Worm (Caenorhabditis elegans) whole organism, mixed stage, embryonic: ENCODE results near the gene irg-1.

Experiments
- blmp-1 ChIP-seq: fragments of 150-350 bp; optimal IDR thresholded peaks from 2 replicates; lab custom pipeline; 2014; ENCODE audit warnings: missing biosample characterization, missing genetic modification characterization
- ceh-43 ChIP-seq: fragments of 200-800 bp; sonication (Bioruptor generic); optimal IDR thresholded peaks from 2 replicates; lab custom pipeline; 2018; ENCODE audit warnings: mild to moderate bottlenecking, missing genetic modification characterization, moderate library complexity, missing compliant biosample characterization
- ces-1 ChIP-seq: fragments of 150-350 bp; optimal IDR thresholded peaks from 2 replicates; lab custom pipeline; 2014; ENCODE audit warnings: missing biosample characterization, missing genetic modification reagents, missing genetic modification characterization
- lin-13 ChIP-seq: fragments of 150-350 bp; optimal IDR thresholded peaks from 2 replicates; lab custom pipeline; 2014; ENCODE audit warnings: missing biosample characterization, missing genetic modification characterization
- lin-32 ChIP-seq: fragments of 200-800 bp; sonication (Bioruptor generic); optimal IDR thresholded peaks from 2 replicates; lab custom pipeline; 2018; ENCODE audit warnings: mild to moderate bottlenecking, missing genetic modification characterization, missing compliant biosample characterization
- mls-2 ChIP-seq: sonication (generic microtip); optimal IDR thresholded peaks from 2 replicates; lab custom pipeline; 2016; ENCODE audit warnings: mild to moderate bottlenecking, missing genetic modification characterization, moderate library complexity, missing compliant biosample characterization
- nhr-12 ChIP-seq: fragments of 150-350 bp; optimal IDR thresholded peaks from 2 replicates; lab custom pipeline; 2014; ENCODE audit warnings: missing biosample characterization, missing genetic modification characterization
- nhr-237 ChIP-seq: fragments of 150-350 bp; optimal IDR thresholded peaks from 2 replicates; lab custom pipeline; 2014; ENCODE audit warnings: missing biosample characterization, missing genetic modification characterization
- nhr-76 ChIP-seq: sonication (generic microtip); optimal IDR thresholded peaks from 2 replicates; lab custom pipeline; 2017; ENCODE audit warnings: missing biosample characterization, missing genetic modification characterization
- pha-4 ChIP-seq: fragments of 150-350 bp; optimal IDR thresholded peaks from 2 replicates; lab custom pipeline; 2018; ENCODE audit warnings: missing biosample characterization, missing genetic modification reagents, missing genetic modification characterization
- unc-39 ChIP-seq: fragments of 150-350 bp; optimal IDR thresholded peaks from 2 replicates; lab custom pipeline; 2014; ENCODE audit warnings: missing biosample characterization, missing genetic modification characterization
- unc-62 ChIP-seq: fragments of 150-350 bp; optimal IDR thresholded peaks from 2 replicates; lab custom pipeline; 2014; ENCODE audit warnings: missing biosample characterization, missing genetic modification reagents, missing genetic modification characterization
- ztf-11 ChIP-seq: fragments of 150-350 bp; optimal IDR thresholded peaks from 2 replicates; lab custom pipeline; 2014; ENCODE audit warnings: missing biosample characterization, missing genetic modification characterization

DNA sequence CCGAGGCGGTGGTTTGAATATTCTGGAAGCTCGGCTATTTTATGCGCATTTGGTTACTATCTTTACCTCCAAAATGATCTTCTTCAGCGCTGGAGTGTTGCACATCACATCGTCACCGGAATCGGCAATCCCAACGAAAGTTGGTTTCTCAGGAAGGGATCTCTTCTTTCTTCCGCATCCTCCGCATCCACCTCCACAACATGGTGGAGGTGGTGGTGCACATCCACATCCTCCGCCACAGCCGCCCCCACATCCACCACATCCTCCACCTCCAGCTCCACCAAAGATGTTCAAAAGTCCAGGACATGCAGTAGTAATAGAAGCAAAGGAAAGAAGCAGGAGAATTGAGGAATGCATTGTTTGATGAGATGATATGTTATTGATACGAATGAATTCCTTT is 34.0 kb downstream of the irg-1 start, which contains the start of gene grl-31:
- TF ChIP-seq unc-39 (tag; lab: Kevin White, UChicago) (no peak), nhr-76 (tag; lab: Kevin White, UChicago) (no peak), ces-1 (no peak), ztf-11 (tag; lab: Kevin White, UChicago) (no peak), lin-13 (tag; lab: Kevin White, UChicago) (no peak), lin-32 (GFP tag; lab: Kevin White, UChicago) (no peak), nhr-12 (tag; lab: Kevin White, UChicago) (no peak), unc-62 (GFP tag; lab: Kevin White, UChicago) (no peak), blmp-1 (tag; lab: Kevin White, UChicago) (no peak), ceh-43 (GFP tag; lab: Kevin White, UChicago) (no peak), mls-2 (tag; lab: Kevin White, UChicago) (no peak), pha-4 (tag; lab: Kevin White, UChicago) (no peak), nhr-237 (tag; lab: Kevin White, UChicago) (no peak)
